Worm (Caenorhabditis elegans) whole organism, young adult: ENCODE measurements around the gene bbs-4.

Experiments used
- F22D6.2 ChIP-seq: sonication (generic microtip); optimal IDR thresholded peaks from 2 replicates; lab custom pipeline; 2016; ENCODE audit warnings: mild to moderate bottlenecking, missing genetic modification characterization, missing compliant biosample characterization
- F23B12.7 ChIP-seq: sonication (generic microtip); optimal IDR thresholded peaks from 2 replicates; lab custom pipeline; 2017; ENCODE audit warnings: missing genetic modification characterization, mild to moderate bottlenecking, missing compliant biosample characterization, antibody characterized with exemption, moderate library complexity; ENCODE audit not compliant: insufficient read depth
- F37B4.10 ChIP-seq: fragments of 200-800 bp; sonication (Bioruptor generic); IDR thresholded peaks from 2 replicates; pipeline ENCODE4 v1.3.6; 2022; ENCODE audit warnings: missing genetic modification characterization, missing compliant biosample characterization
- F55B11.4 ChIP-seq: sonication (generic microtip); optimal IDR thresholded peaks from 2 replicates; lab custom pipeline; 2016; ENCODE audit warnings: missing compliant biosample characterization, missing genetic modification characterization, borderline replicate concordance; ENCODE audit not compliant: insufficient read depth
- K12H6.12 ChIP-seq: fragments of 200-800 bp; sonication (Bioruptor generic); optimal IDR thresholded peaks from 2 replicates; lab custom pipeline; 2018; ENCODE audit warnings: mild to moderate bottlenecking, missing genetic modification characterization, missing compliant biosample characterization
- Y53G8AR.9 ChIP-seq: fragments of 200-800 bp; sonication (Bioruptor generic); conservative IDR thresholded peaks from 2 replicates; pipeline ENCODE4 v1.3.6; 2022; ENCODE audit warnings: missing genetic modification reagents, missing genetic modification characterization, missing compliant biosample characterization
- ZK185.1 ChIP-seq: sonication (generic microtip); optimal IDR thresholded peaks from 2 replicates; lab custom pipeline; 2016; ENCODE audit warnings: mild to moderate bottlenecking, missing genetic modification characterization, missing compliant biosample characterization; ENCODE audit not compliant: poor library complexity, severe bottlenecking
- ama-1 ChIP-seq, 3 experiments: fragments of 150-350 bp in 1 of 3; sonication (generic microtip) in 2 of 3; optimal IDR thresholded peaks; 2 replicates each; lab custom pipeline; 2014 to 2018; ENCODE audit warnings: missing biosample characterization in 2 of 3, missing genetic modification characterization in 2 of 3, missing genetic modification reagents in 2 of 3
- aptf-2 ChIP-seq: fragments of 200-800 bp; sonication (Bioruptor generic); conservative IDR thresholded peaks from 2 replicates; pipeline ENCODE4 v1.3.6; 2022; ENCODE audit warnings: missing genetic modification reagents, missing genetic modification characterization, missing compliant biosample characterization
- atf-7 ChIP-seq: sonication (generic microtip); optimal IDR thresholded peaks from 2 replicates; lab custom pipeline; 2017; ENCODE audit warnings: mild to moderate bottlenecking, missing genetic modification characterization, missing compliant biosample characterization
- attf-3 ChIP-seq: fragments of 200-800 bp; sonication (Bioruptor generic); conservative IDR thresholded peaks from 2 replicates; pipeline ENCODE4 v1.3.6; 2022; ENCODE audit warnings: missing genetic modification reagents, missing genetic modification characterization, missing compliant biosample characterization
- attf-5 ChIP-seq: fragments of 200-800 bp; sonication (Bioruptor generic); optimal IDR thresholded peaks from 2 replicates; lab custom pipeline; 2018; ENCODE audit warnings: mild to moderate bottlenecking, missing genetic modification characterization, missing compliant biosample characterization
- attf-6 ChIP-seq: fragments of 200-800 bp; sonication (Bioruptor generic); IDR thresholded peaks from 2 replicates; pipeline ENCODE4 v1.3.6; 2022; ENCODE audit warnings: missing genetic modification reagents, missing genetic modification characterization, missing compliant biosample characterization
- bed-2 ChIP-seq: fragments of 200-800 bp; sonication (Bioruptor generic); IDR thresholded peaks from 2 replicates; pipeline ENCODE4 v1.3.6; 2022; ENCODE audit warnings: missing genetic modification reagents, missing genetic modification characterization, missing compliant biosample characterization
- cebp-1 ChIP-seq, 2 experiments: fragments of 200-800 bp in 1 of 2; sonication (Bioruptor generic) in 1 of 2; sonication (generic microtip) in 1 of 2; IDR thresholded peaks in 1 of 2; optimal IDR thresholded peaks in 1 of 2; 2 replicates each; pipeline versions ENCODE4 v1.3.6 to Lab custom; 2017 to 2022; ENCODE audit warnings: missing compliant biosample characterization in 2 of 2, missing genetic modification characterization in 2 of 2, mild to moderate bottlenecking in 1 of 2, missing genetic modification reagents in 1 of 2, moderate library complexity in 1 of 2
- ceh-79 ChIP-seq: sonication (generic microtip); optimal IDR thresholded peaks from 2 replicates; lab custom pipeline; 2017; ENCODE audit warnings: mild to moderate bottlenecking, missing genetic modification characterization, missing compliant biosample characterization
- die-1 ChIP-seq: sonication (generic microtip); optimal IDR thresholded peaks from 2 replicates; lab custom pipeline; 2016; ENCODE audit warnings: missing genotype, mild to moderate bottlenecking, missing genetic modification characterization, missing compliant biosample characterization
- egl-18 ChIP-seq: fragments of 200-800 bp; sonication (Bioruptor generic); IDR thresholded peaks from 2 replicates; pipeline ENCODE4 v1.3.6; 2022; ENCODE audit warnings: missing genetic modification reagents, missing genetic modification characterization, missing compliant biosample characterization
- egl-44 ChIP-seq: fragments of 200-800 bp; sonication (Bioruptor generic); IDR thresholded peaks from 2 replicates; pipeline ENCODE4 v1.3.6; 2022; ENCODE audit warnings: missing genetic modification reagents, missing genetic modification characterization, missing compliant biosample characterization
- egrh-3 ChIP-seq: fragments of 200-800 bp; sonication (Bioruptor generic); IDR thresholded peaks from 2 replicates; pipeline ENCODE4 v1.3.6; 2022; ENCODE audit warnings: missing genetic modification reagents, missing genetic modification characterization, missing compliant biosample characterization
- ekl-4 ChIP-seq: fragments of 200-800 bp; sonication (Bioruptor generic); IDR thresholded peaks from 2 replicates; pipeline ENCODE4 v1.3.6; 2022; ENCODE audit warnings: missing genetic modification reagents, missing genetic modification characterization, missing compliant biosample characterization
- fkh-3 ChIP-seq: sonication (generic microtip); optimal IDR thresholded peaks from 2 replicates; lab custom pipeline; 2016; ENCODE audit warnings: mild to moderate bottlenecking, missing genetic modification characterization, missing compliant biosample characterization
- gei-17 ChIP-seq: fragments of 200-800 bp; sonication (Bioruptor generic); optimal IDR thresholded peaks from 2 replicates; lab custom pipeline; 2018; ENCODE audit warnings: mild to moderate bottlenecking, missing genetic modification characterization, missing compliant biosample characterization
- him-1 ChIP-seq: sonication (generic microtip); optimal IDR thresholded peaks from 2 replicates; lab custom pipeline; 2016; ENCODE audit warnings: missing genotype, missing genetic modification reagents, missing genetic modification characterization, missing compliant biosample characterization
- hlh-12 ChIP-seq: sonication (generic microtip); optimal IDR thresholded peaks from 2 replicates; lab custom pipeline; 2016; ENCODE audit warnings: missing genetic modification characterization, missing compliant biosample characterization
- hrde-1 ChIP-seq: sonication (generic microtip); optimal IDR thresholded peaks from 2 replicates; lab custom pipeline; 2016; ENCODE audit warnings: missing genetic modification characterization, mild to moderate bottlenecking, missing compliant biosample characterization, moderate library complexity, missing genotype, missing genetic modification reagents, borderline replicate concordance
- lin-35 ChIP-seq, 3 experiments: fragments of 150-350 bp in 2 of 3; sonication (generic microtip) in 1 of 3; optimal IDR thresholded peaks; 2 replicates each; lab custom pipeline; 2014 to 2018; ENCODE audit warnings: missing biosample characterization in 3 of 3, missing genetic modification characterization in 3 of 3, missing genetic modification reagents in 3 of 3
- lin-40 ChIP-seq: sonication (generic microtip); optimal IDR thresholded peaks from 2 replicates; lab custom pipeline; 2016; ENCODE audit warnings: missing genetic modification characterization, mild to moderate bottlenecking, missing compliant biosample characterization, missing genotype, missing genetic modification reagents
- lin-54 ChIP-seq: fragments of 200-800 bp; sonication (Bioruptor generic); optimal IDR thresholded peaks from 2 replicates; lab custom pipeline; 2018; ENCODE audit warnings: mild to moderate bottlenecking, missing genetic modification characterization, missing compliant biosample characterization
- lir-1 ChIP-seq: fragments of 200-800 bp; sonication (Bioruptor generic); conservative IDR thresholded peaks from 2 replicates; pipeline ENCODE4 v1.3.6; 2022; ENCODE audit warnings: missing genetic modification reagents, missing genetic modification characterization, missing compliant biosample characterization
- lsl-1 ChIP-seq: fragments of 200-800 bp; sonication (Bioruptor generic); optimal IDR thresholded peaks from 2 replicates; lab custom pipeline; 2018; ENCODE audit warnings: mild to moderate bottlenecking, missing genetic modification characterization, moderate library complexity, missing compliant biosample characterization
- madf-10 ChIP-seq: sonication (generic microtip); optimal IDR thresholded peaks from 2 replicates; lab custom pipeline; 2016; ENCODE audit warnings: mild to moderate bottlenecking, missing genetic modification characterization, missing compliant biosample characterization
- mel-28 ChIP-seq: sonication (generic microtip); optimal IDR thresholded peaks from 2 replicates; lab custom pipeline; 2016; ENCODE audit warnings: borderline replicate concordance, mild to moderate bottlenecking, missing genetic modification characterization, missing compliant biosample characterization
- nfyb-1 ChIP-seq: fragments of 200-800 bp; sonication (Bioruptor generic); IDR thresholded peaks from 2 replicates; pipeline ENCODE4 v1.3.6; 2022; ENCODE audit warnings: missing genetic modification reagents, missing genetic modification characterization, missing compliant biosample characterization
- nhr-27 ChIP-seq: fragments of 200-800 bp; sonication (Bioruptor generic); optimal IDR thresholded peaks from 2 replicates; lab custom pipeline; 2018; ENCODE audit warnings: mild to moderate bottlenecking, missing genetic modification characterization, moderate library complexity, missing compliant biosample characterization
- repo-1 ChIP-seq: sonication (generic microtip); optimal IDR thresholded peaks from 2 replicates; lab custom pipeline; 2017; ENCODE audit warnings: mild to moderate bottlenecking, missing genetic modification characterization, missing compliant biosample characterization
- sdz-38 ChIP-seq: sonication (generic microtip); optimal IDR thresholded peaks from 2 replicates; lab custom pipeline; 2016; ENCODE audit warnings: missing genotype, missing genetic modification characterization, missing compliant biosample characterization
- tbx-9 ChIP-seq: sonication (generic microtip); optimal IDR thresholded peaks from 2 replicates; lab custom pipeline; 2016; ENCODE audit warnings: borderline replicate concordance, missing genetic modification characterization, inconsistent platforms, missing compliant biosample characterization
- unc-130 ChIP-seq: sonication (generic microtip); optimal IDR thresholded peaks from 2 replicates; lab custom pipeline; 2016; ENCODE audit warnings: missing genetic modification reagents, missing genetic modification characterization, missing compliant biosample characterization
- xnd-1 ChIP-seq: sonication (generic microtip); optimal IDR thresholded peaks from 2 replicates; lab custom pipeline; 2016; ENCODE audit warnings: missing genotype, missing genetic modification reagents, missing genetic modification characterization, missing compliant biosample characterization
- ztf-18 ChIP-seq: sonication (generic microtip); optimal IDR thresholded peaks from 2 replicates; lab custom pipeline; 2016; ENCODE audit warnings: missing genotype, mild to moderate bottlenecking, missing genetic modification characterization, missing compliant biosample characterization
- ztf-22 ChIP-seq: fragments of 200-800 bp; sonication (Bioruptor generic); optimal IDR thresholded peaks from 2 replicates; lab custom pipeline; 2018; ENCODE audit warnings: mild to moderate bottlenecking, missing genetic modification characterization, moderate library complexity, missing compliant biosample characterization
- ztf-25 ChIP-seq: fragments of 200-800 bp; sonication (Bioruptor generic); IDR thresholded peaks from 2 replicates; pipeline ENCODE4 v1.3.6; 2022; ENCODE audit warnings: missing genetic modification reagents, missing genetic modification characterization, missing compliant biosample characterization
- ztf-28 ChIP-seq: fragments of 200-800 bp; sonication (Bioruptor generic); IDR thresholded peaks from 2 replicates; pipeline ENCODE4 v1.3.6; 2022; ENCODE audit warnings: missing genetic modification reagents, missing genetic modification characterization, missing compliant biosample characterization
- ztf-3 ChIP-seq: fragments of 200-800 bp; sonication (Bioruptor generic); optimal IDR thresholded peaks from 2 replicates; lab custom pipeline; 2018; ENCODE audit warnings: mild to moderate bottlenecking, missing genetic modification characterization, missing compliant biosample characterization
- ztf-6 ChIP-seq: fragments of 200-800 bp; sonication (Bioruptor generic); IDR thresholded peaks from 2 replicates; pipeline ENCODE4 v1.3.6; 2022; ENCODE audit warnings: missing genetic modification reagents, missing genetic modification characterization, missing compliant biosample characterization

bbs-4 gene

ce11 chrIII:9629855-9630254 is 17.9 kb upstream of the bbs-4 start, which contains the start of gene rpac-19 (continued):
- TF ChIP-seq aptf-2 (GFP tag; lab: Robert Waterston, UW) (0 out of 2 replicates have a peak, but pooled peaks have one; percentile 31), him-1 (peak; percentile 6), sdz-38 (tag; lab: Kevin White, UChicago) (no peak), Y53G8AR.9 (GFP tag; lab: Robert Waterston, UW) (peak; percentile 82; the same call in 1 of the 2 replicates), atf-7 (tag; lab: Kevin White, UChicago) (peak; percentile 64), ekl-4 (GFP tag; lab: Robert Waterston, UW) (peak; percentile 82), K12H6.12 (tag; lab: Kevin White, UChicago) (peak; percentile 25), F22D6.2 (tag; lab: Kevin White, UChicago) (peak; percentile 38), gei-17 (peak; percentile 37), F37B4.10 (no peak), ztf-22 (GFP tag; lab: Kevin White, UChicago) (peak; percentile 34), unc-130 (GFP tag; lab: Kevin White, UChicago) (peak; percentile 78), ztf-3 (GFP tag; lab: Kevin White, UChicago) (peak; percentile 20), nfyb-1 (peak; percentile 83; the same call in 1 of the 2 replicates), F55B11.4 (no peak), lin-54 (GFP tag; lab: Kevin White, UChicago) (peak; percentile 80), madf-10 (tag; lab: Kevin White, UChicago) (peak; percentile 80), ama-1 (optimal IDR thresholded peaks at IDR 0.05; lab: Kevin White, UChicago) (peak; percentile 74), ama-1 (GFP tag; optimal IDR thresholded peaks at IDR 0.05; lab: Kevin White, UChicago) (peak in 1 of 2 experiments; percentile 77), egl-18 (GFP tag; lab: Robert Waterston, UW) (no peak), repo-1 (tag; lab: Kevin White, UChicago) (peak; percentile 89), fkh-3 (tag; lab: Kevin White, UChicago) (no peak), xnd-1 (tag; lab: Kevin White, UChicago) (peak; percentile 58), ztf-25 (GFP tag; lab: Robert Waterston, UW) (0 out of 2 replicates have a peak, but pooled peaks have one; percentile 56), die-1 (tag; lab: Kevin White, UChicago) (peak; percentile 28), attf-5 (GFP tag; lab: Kevin White, UChicago) (peak; percentile 79), cebp-1 (GFP tag; IDR thresholded peaks at IDR 0.05; lab: Robert Waterston, UW) (0 out of 2 replicates have a peak, but pooled peaks have one; percentile 51), cebp-1 (tag; optimal IDR thresholded peaks at IDR 0.05; lab: Kevin White, UChicago) (peak; percentile 83), attf-6 (peak; percentile 60), ztf-28 (GFP tag; lab: Robert Waterston, UW) (no peak), ZK185.1 (tag; lab: Kevin White, UChicago) (peak; percentile 81), F23B12.7 (peak; percentile 53), ztf-6 (no peak), ceh-79 (peak; percentile 85), egrh-3 (GFP tag; lab: Robert Waterston, UW) (no peak), lin-35 (GFP tag; optimal IDR thresholded peaks at IDR 0.05; lab: Kevin White, UChicago) (peak in 2 of 3 experiments; percentile 23 to 79), attf-3 (no peak; the same call in 1 of the 2 replicates), mel-28 (tag; lab: Kevin White, UChicago) (peak; percentile 30), nhr-27 (tag; lab: Kevin White, UChicago) (no peak), lin-40 (tag; lab: Kevin White, UChicago) (peak; percentile 58), bed-2 (0 out of 2 replicates have a peak, but pooled peaks have one; percentile 52), lsl-1 (GFP tag; lab: Kevin White, UChicago) (peak; percentile 57), hrde-1 (tag; lab: Kevin White, UChicago) (peak; percentile 79), lir-1 (GFP tag; lab: Robert Waterston, UW) (no peak), tbx-9 (tag; lab: Kevin White, UChicago) (no peak), hlh-12 (tag; lab: Kevin White, UChicago) (no peak), ztf-18 (peak; percentile 75), egl-44 (GFP tag; lab: Robert Waterston, UW) (peak; percentile 83)
